Worm (Caenorhabditis elegans) whole organism, L4/young adult: ENCODE results near the gene T04A8.7.
A peak's percentile ranks its signal among the peaks of the same experiment; 100 is the strongest.

Source experiments
- W03F9.2 ChIP-seq: fragments of 150-350 bp; optimal IDR thresholded peaks from 2 replicates; lab custom pipeline; 2014; ENCODE audit warnings: missing biosample characterization, missing genetic modification characterization
- dao-5 ChIP-seq: sonication (generic microtip); optimal IDR thresholded peaks from 2 replicates; lab custom pipeline; 2016; ENCODE audit warnings: missing genotype, missing genetic modification characterization, moderate library complexity, missing compliant biosample characterization
- him-1 ChIP-seq: sonication (generic microtip); optimal IDR thresholded peaks from 2 replicates; lab custom pipeline; 2016; ENCODE audit warnings: missing genotype, missing genetic modification reagents, missing genetic modification characterization, missing compliant biosample characterization

T04A8.7 gene

DNA sequence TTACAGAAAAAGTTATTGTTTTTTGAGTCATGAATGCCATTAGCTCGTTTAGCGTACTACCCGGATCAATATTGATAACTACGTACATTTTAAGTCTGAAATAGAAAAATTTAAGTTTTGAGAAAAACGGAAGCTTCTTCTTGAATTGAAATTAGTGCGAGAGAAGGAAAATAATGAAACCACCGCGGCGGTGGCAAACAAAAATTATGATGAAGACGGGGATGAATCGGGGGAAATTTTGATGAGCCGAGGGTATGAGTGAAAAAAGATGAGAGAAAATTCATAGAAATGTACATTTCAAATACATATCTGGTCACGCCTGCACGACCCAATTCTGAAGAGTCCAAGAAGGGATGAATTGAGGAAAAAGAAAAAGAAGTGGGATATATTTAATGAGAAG is 29.9 kb upstream of the T04A8.7 start, which contains the start of gene T23F11.4:
TSS of gene T23F11.4 (minus strand) at position 101 of the 400 bp plus-strand sequence.
- TF ChIP-seq him-1 (tag; lab: Kevin White, UChicago) (no peak), W03F9.2 (tag; lab: Kevin White, UChicago) (no peak), dao-5 (no peak)

DNA sequence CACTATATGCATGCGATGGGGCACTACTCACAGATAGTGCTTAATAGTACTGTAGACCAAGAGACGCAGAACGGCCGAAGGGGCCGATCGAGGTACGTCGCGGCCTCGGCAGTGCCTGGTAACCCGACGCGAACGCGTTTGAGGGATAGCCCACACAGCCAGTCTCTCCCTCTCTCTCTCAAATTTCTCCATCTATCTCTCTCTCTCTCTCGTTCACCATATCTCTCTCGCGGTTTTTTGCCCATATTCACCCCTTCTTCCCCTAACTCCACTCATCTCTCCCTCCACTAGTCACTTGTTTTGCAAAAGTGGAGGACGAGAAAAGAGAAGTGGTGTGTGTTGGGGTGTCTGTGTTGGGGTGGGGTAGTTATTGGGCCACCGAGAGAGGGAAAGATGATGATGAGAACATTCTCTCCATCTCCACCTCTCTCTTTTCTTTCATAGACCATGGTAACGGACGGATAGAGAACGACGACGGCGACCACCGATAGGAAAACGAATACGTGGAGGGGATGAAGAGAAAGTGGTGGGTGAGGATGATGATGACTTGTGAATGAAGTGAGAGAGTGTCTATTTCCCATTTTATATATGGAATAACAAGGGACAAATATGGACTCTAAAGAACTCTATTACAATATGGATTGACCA is 28.3 kb upstream of the T04A8.7 start:
- peak; percentile 8 for TF ChIP-seq him-1 (tag; lab: Kevin White, UChicago)
- TF ChIP-seq W03F9.2 (tag; lab: Kevin White, UChicago), result no peak

DNA sequence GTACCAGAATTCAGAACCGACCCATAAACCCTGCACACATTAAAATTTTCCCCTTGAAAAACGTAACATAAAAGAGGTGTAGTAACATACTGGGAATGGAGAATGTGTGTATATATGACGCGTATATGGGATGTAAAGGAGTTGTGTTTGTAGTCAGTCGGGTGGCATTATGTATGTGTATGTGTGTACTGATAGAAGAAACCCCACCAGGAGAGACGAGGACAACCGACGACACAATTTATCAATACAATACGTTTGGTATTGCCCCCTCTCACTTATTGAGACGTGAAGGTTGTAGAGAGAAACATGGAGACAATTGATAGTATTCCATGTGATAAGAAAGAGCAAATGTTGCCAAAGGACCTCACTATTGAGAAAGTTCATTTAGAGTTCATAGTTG is 27.1 kb upstream of the T04A8.7 start:
- no peak for TF ChIP-seq dao-5
- no peak for TF ChIP-seq W03F9.2 (tag; lab: Kevin White, UChicago)

DNA sequence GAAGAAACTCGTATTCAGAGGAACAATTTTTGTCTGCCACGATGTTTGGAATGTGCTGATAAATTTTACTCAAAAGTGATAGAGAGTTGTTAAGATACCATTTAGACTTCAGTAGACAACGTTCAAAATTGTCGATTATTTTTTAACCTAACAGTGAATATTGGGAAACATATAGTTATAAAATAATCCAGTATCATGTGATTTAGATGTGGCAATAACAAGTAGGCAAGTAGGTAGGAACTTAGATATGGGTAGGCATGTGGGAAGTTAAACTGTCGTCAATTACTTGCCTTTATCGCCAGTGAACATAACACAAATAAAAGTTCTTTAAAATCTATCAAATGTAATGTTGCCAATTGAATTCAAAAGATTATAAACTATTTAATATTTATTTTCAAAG is 23.7 kb upstream of the T04A8.7 start, which contains the start of gene T23F11.11:
TSS of gene T23F11.11 (minus strand) at position 101 of the 400 bp plus-strand sequence.
- TF ChIP-seq him-1 (tag; lab: Kevin White, UChicago) (no peak), dao-5 (no peak), W03F9.2 (tag; lab: Kevin White, UChicago) (no peak)

DNA sequence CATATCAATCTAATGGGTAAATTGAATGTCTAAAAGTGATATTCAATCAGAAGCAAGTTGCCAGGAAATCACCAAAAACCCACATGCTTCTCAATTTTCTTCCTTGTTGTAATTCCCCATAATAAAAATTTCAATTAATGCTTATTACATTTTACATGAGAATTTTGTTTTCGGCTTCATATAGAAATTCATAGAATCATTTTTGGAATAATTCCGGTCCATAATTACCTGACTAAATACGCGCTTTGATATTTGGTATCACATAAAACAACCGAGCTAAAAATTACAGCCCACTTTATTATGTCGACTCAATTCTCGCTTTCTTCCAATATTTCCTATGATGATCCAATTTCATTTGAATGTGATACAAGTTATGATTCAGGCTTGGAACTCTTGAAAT is 23.2 kb upstream of the T04A8.7 start, which contains the start of gene srg-13:
TSS of gene srg-13 (plus strand) at position 301 of the 400 bp plus-strand sequence.
- no peak for TF ChIP-seq him-1 (tag; lab: Kevin White, UChicago)
- no peak for TF ChIP-seq W03F9.2 (tag; lab: Kevin White, UChicago)
- no peak for TF ChIP-seq dao-5

DNA sequence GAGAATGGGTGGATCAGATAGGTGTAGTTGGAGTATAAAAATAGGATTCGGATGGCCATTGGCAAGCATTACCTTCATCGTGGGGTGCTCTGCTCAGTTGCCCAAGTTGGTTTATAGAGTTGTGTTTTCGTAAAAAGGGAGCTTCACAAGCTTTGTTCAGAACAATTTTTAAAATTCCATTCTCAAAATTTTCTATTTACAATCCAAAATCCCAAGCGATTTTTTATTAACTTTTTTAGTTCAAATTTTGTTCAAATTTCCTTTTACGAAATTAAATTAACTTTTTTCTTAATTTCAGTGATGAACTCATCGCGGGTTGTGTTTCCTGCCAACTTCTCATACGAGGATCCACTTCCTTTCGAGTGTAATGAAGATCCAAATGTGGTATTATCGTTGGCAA is 17.7 kb upstream of the T04A8.7 start, which contains the start of gene srg-10:
TSS of gene srg-10 (plus strand) at position 301 of the 400 bp plus-strand sequence.
- TF ChIP-seq dao-5 (no peak), him-1 (tag; lab: Kevin White, UChicago) (no peak), W03F9.2 (tag; lab: Kevin White, UChicago) (no peak)

DNA sequence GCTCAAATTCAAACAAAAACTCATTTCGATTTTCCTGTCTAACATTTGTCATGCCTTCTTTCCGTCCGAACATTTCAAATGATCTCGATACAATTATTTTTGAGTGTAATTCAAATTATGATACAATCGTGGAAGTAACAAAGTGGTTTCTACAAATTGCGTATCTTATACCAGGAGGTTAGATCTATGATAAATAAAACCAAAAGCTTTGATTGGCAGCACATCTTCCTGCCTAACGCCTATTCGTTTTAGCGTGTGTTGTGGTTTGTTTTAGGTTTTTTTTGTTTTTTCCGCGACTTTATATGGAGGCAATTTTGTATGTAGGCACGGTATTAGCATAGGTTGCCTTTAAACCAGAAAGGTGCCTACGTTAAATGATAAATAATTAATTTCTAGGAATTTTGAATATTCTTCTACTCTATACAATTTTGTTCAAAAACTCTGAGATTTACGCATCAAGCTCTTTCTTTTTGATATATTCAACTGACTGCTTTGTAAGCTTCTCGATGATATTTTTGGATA is 15.1 kb upstream of the T04A8.7 start, which contains the start of gene srg-11:
TSS of gene srg-11 (plus strand) at position 51 of the 522 bp plus-strand sequence.
- no peak for TF ChIP-seq dao-5
- TF ChIP-seq him-1 (tag; lab: Kevin White, UChicago), result no peak
- no peak for TF ChIP-seq W03F9.2 (tag; lab: Kevin White, UChicago)

DNA sequence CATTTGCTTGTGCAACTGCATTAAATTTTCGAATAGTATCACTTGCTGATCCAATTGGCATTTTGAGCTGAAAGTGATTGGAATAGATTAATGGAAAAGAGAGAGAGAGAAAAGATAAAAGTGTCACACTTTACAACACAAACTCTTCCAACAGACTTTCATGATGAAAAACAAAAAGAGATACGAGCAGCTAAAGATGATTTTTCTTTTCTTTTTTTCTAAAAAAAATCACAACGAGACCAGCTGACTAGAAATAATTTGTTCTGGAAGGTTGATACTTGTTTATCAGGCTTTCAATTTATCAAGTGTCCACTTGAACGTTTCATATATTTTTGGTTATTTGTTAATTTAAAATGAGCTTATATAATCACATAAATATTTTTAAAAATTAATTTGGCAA is 8.0 kb upstream of the T04A8.7 start:
- no peak for TF ChIP-seq W03F9.2 (tag; lab: Kevin White, UChicago)
- no peak for TF ChIP-seq him-1 (tag; lab: Kevin White, UChicago)
- TF ChIP-seq dao-5, result no peak

DNA sequence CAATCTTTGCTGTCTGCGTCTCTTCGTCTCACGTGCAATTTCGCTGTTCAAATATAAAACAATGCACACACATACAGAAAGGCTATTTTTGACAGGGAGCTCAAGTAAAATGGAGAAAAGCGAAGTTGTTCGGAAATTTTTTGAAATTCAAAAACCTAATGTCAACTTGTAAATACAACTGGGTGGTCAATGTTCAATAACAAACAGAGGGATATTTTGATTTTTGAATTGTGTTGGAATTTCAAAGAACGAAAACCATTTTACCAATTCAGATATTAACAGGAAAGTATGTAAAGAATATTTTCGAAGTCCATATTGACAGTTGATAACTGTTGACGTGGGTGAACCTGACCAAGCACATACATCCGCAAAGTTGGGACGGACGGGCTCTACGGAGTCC is 6.8 kb upstream of the T04A8.7 start, which contains the start of gene tag-243:
TSS of gene tag-243 (minus strand) at position 101 of the 400 bp plus-strand sequence.
- TF ChIP-seq him-1 (tag; lab: Kevin White, UChicago) (no peak), dao-5 (no peak), W03F9.2 (tag; lab: Kevin White, UChicago) (no peak)

DNA sequence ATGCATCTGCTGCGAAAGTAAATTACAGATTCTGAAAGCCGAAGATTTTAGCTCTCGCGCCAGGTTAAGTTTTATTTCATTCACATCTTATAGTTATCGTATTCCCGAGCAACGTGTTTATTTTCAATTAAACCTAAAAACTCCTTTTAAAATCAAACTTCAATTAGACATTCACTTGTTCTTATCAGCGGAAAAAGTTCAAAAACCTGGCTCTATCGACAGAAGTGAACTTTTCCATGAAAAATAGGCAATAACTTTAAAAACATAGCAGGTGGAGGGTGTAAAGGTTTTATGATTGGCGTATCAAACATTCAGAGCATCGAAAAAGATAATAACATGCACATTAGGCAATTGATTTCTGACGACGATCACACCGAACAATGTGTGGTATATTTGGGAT is 6.2 kb upstream of the T04A8.7 start, which contains the start of gene ppat-1:
TSS of gene ppat-1 (plus strand) at position 316 of the 400 bp plus-strand sequence.
- TF ChIP-seq W03F9.2 (tag; lab: Kevin White, UChicago) (no peak), dao-5 (no peak), him-1 (tag; lab: Kevin White, UChicago) (no peak)

DNA sequence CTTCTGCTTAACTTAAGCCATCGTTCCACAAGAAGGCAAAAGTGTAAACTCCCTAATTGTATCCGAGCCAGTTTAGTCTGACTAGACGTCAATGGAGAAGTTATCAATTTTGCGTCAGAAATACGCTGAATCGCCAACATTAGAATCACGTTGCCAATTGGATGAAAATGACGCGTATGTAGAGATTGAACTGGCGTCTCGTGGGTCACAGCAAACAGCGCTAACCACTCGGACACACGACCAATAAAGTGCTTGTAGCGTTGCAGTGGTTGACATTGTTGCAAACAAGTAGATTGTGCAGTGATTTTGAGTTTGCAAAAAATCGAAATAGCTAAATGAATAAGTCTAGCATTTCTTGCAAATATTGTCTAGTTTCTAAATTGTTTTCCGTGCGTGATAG is 5.6 kb upstream of the T04A8.7 start:
- TF ChIP-seq dao-5 (peak; percentile 84), W03F9.2 (tag; lab: Kevin White, UChicago) (peak; percentile 36), him-1 (tag; lab: Kevin White, UChicago) (peak; percentile 63)

DNA sequence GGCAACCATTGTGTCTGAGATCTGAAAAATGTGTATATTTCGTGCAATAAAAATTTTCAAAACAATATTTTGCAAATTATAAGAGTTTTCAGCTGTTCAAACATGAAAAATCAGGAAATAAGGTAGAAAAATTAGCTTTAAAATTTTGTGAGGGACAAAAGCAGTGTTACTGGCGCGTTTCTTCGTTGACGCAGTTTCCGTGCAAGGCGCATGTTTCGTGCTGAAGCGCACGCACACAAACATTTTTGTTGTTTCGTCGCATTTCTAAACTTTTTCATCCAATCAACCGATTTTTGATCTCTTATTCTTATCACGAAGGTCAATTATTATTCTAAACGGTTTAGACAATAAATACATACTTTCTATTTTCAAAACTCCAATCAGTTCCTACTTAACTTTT is 1.9 kb upstream of the T04A8.7 start, which contains the start of gene nifk-1:
TSS of gene nifk-1 (minus strand) at position 27 of the 400 bp plus-strand sequence.
- TF ChIP-seq W03F9.2 (tag; lab: Kevin White, UChicago), result peak; percentile 87
- no peak for TF ChIP-seq him-1 (tag; lab: Kevin White, UChicago)

DNA sequence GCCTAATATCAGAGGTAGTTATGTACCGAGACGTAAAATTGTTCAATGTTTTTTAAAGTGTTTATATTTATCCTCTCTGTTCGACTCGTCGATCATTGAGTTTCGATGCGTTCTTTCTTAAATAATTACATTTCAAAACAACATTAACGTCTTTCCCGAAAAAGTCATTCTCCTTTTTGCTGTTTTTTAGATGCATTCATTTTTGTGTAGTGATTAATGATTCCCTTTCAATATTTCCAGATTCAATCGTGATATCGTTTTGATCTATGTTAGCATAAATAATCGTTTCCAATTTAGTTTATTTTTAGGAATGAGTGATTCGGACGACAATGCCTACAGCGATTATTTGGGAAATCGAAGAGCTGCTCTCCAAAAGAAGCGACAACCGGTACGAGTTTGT is 1.5 kb upstream of the T04A8.7 start, which contains the start of gene T04A8.8:
TSS of gene T04A8.8 (plus strand) at position 301 of the 400 bp plus-strand sequence.
- TF ChIP-seq W03F9.2 (tag; lab: Kevin White, UChicago) (no peak), him-1 (tag; lab: Kevin White, UChicago) (no peak), dao-5 (no peak)

DNA sequence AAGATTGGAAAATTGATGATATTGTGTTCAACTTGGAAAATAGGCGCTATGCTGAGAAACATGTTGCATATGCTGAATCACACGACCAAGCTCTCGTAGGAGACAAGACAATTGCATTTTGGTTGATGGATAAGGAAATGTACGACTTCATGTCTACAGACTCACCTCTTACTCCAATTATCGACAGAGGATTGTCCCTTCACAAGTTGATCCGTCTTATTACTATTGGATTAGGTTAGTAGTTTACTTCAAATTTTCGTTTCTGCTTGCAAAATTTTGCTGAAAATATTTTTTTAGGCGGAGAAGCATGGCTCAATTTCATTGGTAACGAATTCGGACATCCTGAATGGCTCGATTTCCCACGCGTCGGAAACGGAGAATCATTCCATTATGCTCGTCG is 1.7 kb downstream of the T04A8.7 start:
- TF ChIP-seq W03F9.2 (tag; lab: Kevin White, UChicago) (no peak), dao-5 (no peak), him-1 (tag; lab: Kevin White, UChicago) (no peak)
